Fruit fly (Drosophila melanogaster): ENCODE results near the gene CG9117.
A peak's percentile ranks its signal among the peaks of the same experiment; 100 is the strongest.

CG9117 gene

dm6 chr2L:6013071-6013417 lies 24.7 kb downstream of the CG9117 start:
- TF ChIP-seq tai (GFP tag; optimal IDR thresholded peaks at IDR 0.05) (no peak), Hnf4 (GFP tag; optimal IDR thresholded peaks at IDR 0.05) (no peak), sv (GFP tag; optimal IDR thresholded peaks at IDR 0.05) (no peak), Myc (optimal IDR thresholded peaks at IDR 0.05) (no peak), psq (GFP tag; optimal IDR thresholded peaks at IDR 0.05) (no peak), jim (GFP tag; optimal IDR thresholded peaks at IDR 0.05) (no peak), sage (GFP tag; optimal IDR thresholded peaks at IDR 0.05) (no peak), dl (GFP tag; optimal IDR thresholded peaks at IDR 0.05; ENCODE audit: insufficient read depth in 1 of 2, partially characterized antibody in 2 of 2) (no peak), Hr78 (GFP tag; optimal IDR thresholded peaks at IDR 0.05) (no peak), HLH106 (tag; optimal IDR thresholded peaks at IDR 0.05) (no peak)

dm6 chr2L:6012303-6013070 lies 25.2 kb downstream of the CG9117 start, which contains the start of gene CG9098:
TSS of gene CG9098 (minus strand) at chr2L:6012338.
- TF ChIP-seq Mio (GFP tag; optimal IDR thresholded peaks at IDR 0.05) (no peak), sv (GFP tag; optimal IDR thresholded peaks at IDR 0.05) (no peak), N (GFP tag; optimal IDR thresholded peaks at IDR 0.05) (no peak), Hnf4 (GFP tag; optimal IDR thresholded peaks at IDR 0.05) (no peak), Abd-B (GFP tag; optimal IDR thresholded peaks at IDR 0.05) (no peak), lola (GFP tag; optimal IDR thresholded peaks at IDR 0.05) (no peak), usp (GFP tag; optimal IDR thresholded peaks at IDR 0.05) (no peak), Dif (GFP tag; optimal IDR thresholded peaks at IDR 0.05; ENCODE audit: partially characterized antibody) (no peak), Hr83 (GFP tag; optimal IDR thresholded peaks at IDR 0.05; ENCODE audit: poor library complexity, severe bottlenecking) (no peak), foxo (GFP tag; optimal IDR thresholded peaks at IDR 0.05) (no peak), fru (GFP tag; optimal IDR thresholded peaks at IDR 0.05) (no peak), ey (GFP tag; optimal IDR thresholded peaks at IDR 0.05) (no peak), woc (GFP tag; optimal IDR thresholded peaks at IDR 0.05) (no peak), CrebA (GFP tag; optimal IDR thresholded peaks at IDR 0.05; ENCODE audit: borderline replicate concordance) (no peak)

dm6 chr2L:6006508-6007232 lies 31.0 kb downstream of the CG9117 start, which contains the start of gene Gal:
TSS of gene Gal (minus strand) at chr2L:6006827.
- TF ChIP-seq jim (GFP tag; optimal IDR thresholded peaks at IDR 0.05) (no peak), Vsx2 (GFP tag; optimal IDR thresholded peaks at IDR 0.05; ENCODE audit: partially characterized antibody) (peak; percentile 3)

dm6 chr2L:6000065-6000464 lies 37.6 kb downstream of the CG9117 start, which contains the start of gene Tsp26A:
TSS of gene Tsp26A (plus strand) at chr2L:6000228.
- TF ChIP-seq dmrt93B (GFP tag; optimal IDR thresholded peaks at IDR 0.05) (no peak), brk (GFP tag; optimal IDR thresholded peaks at IDR 0.05) (no peak), CrebA (GFP tag; optimal IDR thresholded peaks at IDR 0.05; ENCODE audit: borderline replicate concordance) (no peak)

dm6 chr2L:5999247-5999646 lies 38.5 kb downstream of the CG9117 start, which contains the start of gene Kdm5:
TSS of gene Kdm5 (minus strand) at chr2L:5999501.
- TF ChIP-seq Hnf4 (GFP tag; optimal IDR thresholded peaks at IDR 0.05) = no peak
- no peak for TF ChIP-seq Rel (GFP tag; optimal IDR thresholded peaks at IDR 0.05)
- TF ChIP-seq Rel (tag; optimal IDR thresholded peaks at IDR 0.05) = peak; percentile 87
- no peak for TF ChIP-seq Dfd (GFP tag; optimal IDR thresholded peaks at IDR 0.05)
- peak; percentile 51 for TF ChIP-seq rgr (GFP tag; optimal IDR thresholded peaks at IDR 0.05)
- TF ChIP-seq brk (GFP tag; optimal IDR thresholded peaks at IDR 0.05) = no peak
- no peak for TF ChIP-seq tai (GFP tag; optimal IDR thresholded peaks at IDR 0.05)
- no peak for TF ChIP-seq Abd-B (GFP tag; optimal IDR thresholded peaks at IDR 0.05)
- peak; percentile 32 for TF ChIP-seq psq (GFP tag; optimal IDR thresholded peaks at IDR 0.05)
- TF ChIP-seq foxo (GFP tag; optimal IDR thresholded peaks at IDR 0.05) = peak in 1 of 2 experiments; percentile 38
- peak; percentile 23 for TF ChIP-seq fru (GFP tag; optimal IDR thresholded peaks at IDR 0.05)
- peak; percentile 1 for TF ChIP-seq dmrt93B (GFP tag; optimal IDR thresholded peaks at IDR 0.05)
- peak; percentile 32 for TF ChIP-seq Sp1 (GFP tag; optimal IDR thresholded peaks at IDR 0.05)
- peak; percentile 56 for TF ChIP-seq br (GFP tag; optimal IDR thresholded peaks at IDR 0.05)
- no peak for TF ChIP-seq CG9705 (GFP tag; optimal IDR thresholded peaks at IDR 0.05)
- TF ChIP-seq Vsx2 (GFP tag; optimal IDR thresholded peaks at IDR 0.05; ENCODE audit: partially characterized antibody) = no peak
- TF ChIP-seq ey (GFP tag; optimal IDR thresholded peaks at IDR 0.05) = peak; percentile 17
- TF ChIP-seq sv (GFP tag; optimal IDR thresholded peaks at IDR 0.05) = no peak
- TF ChIP-seq Myc (optimal IDR thresholded peaks at IDR 0.05) = no peak
- TF ChIP-seq h (GFP tag; optimal IDR thresholded peaks at IDR 0.05) = peak; percentile 36
- TF ChIP-seq HLH106 (tag; optimal IDR thresholded peaks at IDR 0.05) = peak; percentile 27
- no peak for TF ChIP-seq usp (GFP tag; optimal IDR thresholded peaks at IDR 0.05)
- TF ChIP-seq Hr83 (GFP tag; optimal IDR thresholded peaks at IDR 0.05; ENCODE audit: poor library complexity, severe bottlenecking) = peak; percentile 82
- no peak for TF ChIP-seq GATAd (GFP tag; optimal IDR thresholded peaks at IDR 0.05)
- no peak for TF ChIP-seq Jra (GFP tag; optimal IDR thresholded peaks at IDR 0.05)
